Worm (Caenorhabditis elegans): Measurements from ENCODE around the gene cest-16.

DNA sequence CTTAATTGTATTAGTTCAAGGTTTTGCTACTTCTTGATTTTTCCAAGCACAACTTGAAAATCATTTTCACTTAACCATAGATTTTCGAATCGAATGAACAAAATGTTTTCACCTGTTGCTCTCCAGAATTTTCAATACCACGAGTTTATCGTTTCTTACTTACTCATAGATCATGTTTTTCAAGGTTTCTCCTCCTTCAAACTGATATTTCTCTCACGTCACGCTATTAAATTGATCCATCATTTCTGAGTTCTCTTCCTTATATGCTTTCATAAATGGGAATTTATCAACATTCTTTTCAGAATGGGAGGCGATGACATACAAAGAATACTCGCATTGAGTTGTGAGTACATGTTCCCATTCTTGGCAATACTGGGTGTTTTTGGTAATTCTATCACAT lies 11.6 kb downstream of the cest-16 start, which contains the start of gene npr-38:
- TF ChIP-seq T22C8.4 (GFP tag; IDR thresholded peaks at IDR 0.05), result no peak
- no peak for TF ChIP-seq flt-1 (GFP tag; IDR thresholded peaks at IDR 0.05)
- TF ChIP-seq ref-1 (GFP tag; conservative IDR thresholded peaks at IDR 0.05), result no peak
- TF ChIP-seq ztf-29 (GFP tag; IDR thresholded peaks at IDR 0.05), result no peak
- no peak for TF ChIP-seq tab-1 (GFP tag; IDR thresholded peaks at IDR 0.05)
